Worm (Caenorhabditis elegans): ENCODE results near the gene C32D5.4.

DNA sequence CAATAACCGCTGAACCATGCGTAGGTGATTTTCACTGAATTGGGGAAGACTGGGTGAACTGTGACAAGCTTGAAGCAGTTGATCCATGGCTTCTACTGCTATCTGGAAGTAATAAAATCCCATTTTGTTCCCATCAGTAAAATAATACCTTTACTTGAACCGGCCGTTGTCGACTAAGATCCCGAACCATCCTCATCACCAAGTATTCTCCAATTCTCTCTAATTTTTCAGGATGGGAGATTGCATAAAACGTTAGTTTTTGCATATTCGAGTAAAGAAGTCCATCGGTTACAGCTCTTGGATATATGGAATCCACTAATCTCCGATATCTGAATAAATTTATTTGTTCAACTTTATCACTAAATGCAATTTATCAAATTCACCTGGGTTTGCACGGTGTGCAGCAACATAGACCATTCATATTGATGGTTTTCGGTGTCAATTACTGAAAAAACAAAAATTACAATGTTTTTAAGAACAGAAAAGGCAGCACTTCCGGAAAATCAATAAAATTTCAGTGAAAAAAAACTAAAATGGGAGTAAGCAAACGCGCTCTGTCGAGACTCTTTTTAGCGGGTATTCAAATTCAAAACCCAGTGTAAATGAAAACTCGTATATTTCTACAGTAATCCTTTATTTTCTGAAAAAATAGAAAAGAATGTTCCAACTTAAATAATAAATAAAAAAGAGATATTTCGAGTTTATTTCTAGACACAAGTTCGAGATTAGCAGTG lies 2.1 kb downstream of the C32D5.4 start, which contains the start of gene efr-3:
- no peak for TF ChIP-seq tbx-2 (tag; optimal IDR thresholded peaks at IDR 0.05)
- TF ChIP-seq ama-1 (optimal IDR thresholded peaks at IDR 0.05) = no peak
- no peak for TF ChIP-seq nhr-232 (tag; optimal IDR thresholded peaks at IDR 0.05)
- no peak for TF ChIP-seq rnt-1 (tag; optimal IDR thresholded peaks at IDR 0.05)
- TF ChIP-seq T23F11.4 (GFP tag; optimal IDR thresholded peaks at IDR 0.05) = no peak
- no peak for TF ChIP-seq pha-4 (tag; optimal IDR thresholded peaks at IDR 0.05)
- TF ChIP-seq ahr-1 (tag; optimal IDR thresholded peaks at IDR 0.05) = no peak
- no peak for TF ChIP-seq hlh-8 (tag; optimal IDR thresholded peaks at IDR 0.05)
- no peak for TF ChIP-seq odd-2 (tag; optimal IDR thresholded peaks at IDR 0.05)
- no peak for TF ChIP-seq hlh-30 (tag; optimal IDR thresholded peaks at IDR 0.05; ENCODE audit: insufficient read depth)
- TF ChIP-seq fkh-6 (tag; optimal IDR thresholded peaks at IDR 0.05) = no peak
- TF ChIP-seq lin-11 (tag; optimal IDR thresholded peaks at IDR 0.05) = no peak
